Fruit fly (Drosophila melanogaster) whole organism, prepupa: ENCODE measurements around the gene CG46320.

ENCODE experiments used
- Blimp-1 ChIP-seq: fragments of 200-800 bp; sonication (Bioruptor generic); optimal IDR thresholded peaks from 3 replicates; lab custom pipeline; 2017; ENCODE audit warnings: missing biosample characterization, missing genetic modification characterization, mild to moderate bottlenecking, moderate library complexity, missing genetic modification reagents
- CG10669 ChIP-seq: fragments of 200-800 bp; sonication (Bioruptor generic); optimal IDR thresholded peaks from 3 replicates; lab custom pipeline; 2018; ENCODE audit warnings: missing biosample characterization, mild to moderate bottlenecking, missing genetic modification characterization, moderate library complexity
- CG11902 ChIP-seq: fragments of 200-800 bp; sonication (Bioruptor generic); optimal IDR thresholded peaks from 3 replicates; lab custom pipeline; 2016; ENCODE audit warnings: missing biosample characterization, missing genetic modification characterization
- CG15336 ChIP-seq: fragments of 200-800 bp; sonication (Bioruptor generic); IDR thresholded peaks from 2 replicates; pipeline ENCODE4 v1.3.6; 2022; ENCODE audit warnings: missing biosample characterization, missing genetic modification characterization
- CG1621 ChIP-seq: fragments of 200-800 bp; sonication (Bioruptor generic); optimal IDR thresholded peaks from 3 replicates; lab custom pipeline; 2018; ENCODE audit warnings: missing biosample characterization, mild to moderate bottlenecking, missing genetic modification characterization
- CG16779 ChIP-seq: fragments of 200-800 bp; sonication (Bioruptor generic); optimal IDR thresholded peaks from 3 replicates; lab custom pipeline; 2017; ENCODE audit warnings: missing biosample characterization, mild to moderate bottlenecking, missing genetic modification characterization
- CG3032 ChIP-seq: fragments of 200-800 bp; optimal IDR thresholded peaks from 2 replicates; lab custom pipeline; 2019; ENCODE audit warnings: missing biosample characterization, mild to moderate bottlenecking, missing genetic modification characterization, moderate library complexity
- CG31627 ChIP-seq: fragments of 200-800 bp; sonication (Bioruptor generic); optimal IDR thresholded peaks from 3 replicates; lab custom pipeline; 2016; ENCODE audit warnings: missing biosample characterization, missing genetic modification characterization
- CG6276 ChIP-seq: fragments of 200-800 bp; sonication (Bioruptor generic); optimal IDR thresholded peaks from 2 replicates; lab custom pipeline; 2017; ENCODE audit warnings: missing biosample characterization, mild to moderate bottlenecking, missing genetic modification characterization
- CG6808 ChIP-seq: fragments of 200-800 bp; sonication (Bioruptor generic); optimal IDR thresholded peaks from 3 replicates; lab custom pipeline; 2017; ENCODE audit warnings: missing biosample characterization, missing genetic modification characterization, mild to moderate bottlenecking, moderate library complexity, missing genetic modification reagents
- CG6854 ChIP-seq: fragments of 200-800 bp; sonication (Bioruptor generic); optimal IDR thresholded peaks from 2 replicates; lab custom pipeline; 2017; ENCODE audit warnings: missing biosample characterization, mild to moderate bottlenecking, missing genetic modification characterization
- CG7368 ChIP-seq: fragments of 200-800 bp; sonication (Bioruptor generic); optimal IDR thresholded peaks from 3 replicates; lab custom pipeline; 2016; ENCODE audit warnings: missing biosample characterization, missing genetic modification characterization
- CG8119 ChIP-seq: fragments of 200-800 bp; sonication (Bioruptor generic); IDR thresholded peaks from 3 replicates; pipeline ENCODE4 v1.3.6; 2022; ENCODE audit warnings: missing biosample characterization, missing genetic modification characterization
- Eip78C ChIP-seq: fragments of 200-800 bp; sonication (Bioruptor generic); peaks from one replicate; lab custom pipeline; 2016; ENCODE audit warnings: missing biosample characterization, missing genetic modification characterization
- Ets21C ChIP-seq: fragments of 200-800 bp; sonication (Bioruptor generic); optimal IDR thresholded peaks from 3 replicates; lab custom pipeline; 2016; ENCODE audit warnings: missing biosample characterization, missing genetic modification characterization
- Gug ChIP-seq: fragments of 200-800 bp; sonication (Bioruptor generic); IDR thresholded peaks from 2 replicates; pipeline ENCODE4 v1.3.6; 2022; ENCODE audit warnings: missing biosample characterization, missing genetic modification characterization
- Hr38 ChIP-seq: sonication (Bioruptor generic); optimal IDR thresholded peaks from 2 replicates; lab custom pipeline; 2016; ENCODE audit warnings: missing biosample characterization, missing genetic modification characterization
- Hr39 ChIP-seq: fragments of 200-800 bp; sonication (Bioruptor generic); optimal IDR thresholded peaks from 2 replicates; lab custom pipeline; 2016; ENCODE audit warnings: missing biosample characterization, missing genetic modification characterization
- Lpt ChIP-seq: fragments of 200-800 bp; sonication (Bioruptor generic); optimal IDR thresholded peaks from 3 replicates; lab custom pipeline; 2016; ENCODE audit warnings: missing biosample characterization, missing genetic modification characterization
- Met ChIP-seq: fragments of 200-800 bp; sonication (Bioruptor generic); optimal IDR thresholded peaks from 3 replicates; lab custom pipeline; 2016; ENCODE audit warnings: missing biosample characterization, missing genetic modification characterization
- OdsH ChIP-seq: fragments of 200-800 bp; sonication (Bioruptor generic); optimal IDR thresholded peaks from 3 replicates; lab custom pipeline; 2016; ENCODE audit warnings: missing biosample characterization, missing genetic modification characterization
- Sox14 ChIP-seq: fragments of 200-800 bp; sonication (Bioruptor generic); optimal IDR thresholded peaks from 3 replicates; lab custom pipeline; 2016; ENCODE audit warnings: missing biosample characterization, missing genetic modification characterization
- acj6 ChIP-seq: fragments of 200-800 bp; sonication (Bioruptor generic); optimal IDR thresholded peaks from 3 replicates; lab custom pipeline; 2016; ENCODE audit warnings: missing biosample characterization, missing genetic modification characterization
- eg ChIP-seq: fragments of 200-800 bp; sonication (Bioruptor generic); IDR thresholded peaks from 3 replicates; pipeline ENCODE4 v1.3.6; 2022; ENCODE audit warnings: missing biosample characterization, missing genetic modification characterization
- fd85E ChIP-seq: fragments of 200-800 bp; sonication (Bioruptor generic); optimal IDR thresholded peaks from 3 replicates; lab custom pipeline; 2016; ENCODE audit warnings: missing biosample characterization, missing genetic modification characterization
- fkh ChIP-seq: fragments of 200-800 bp; sonication (Bioruptor generic); optimal IDR thresholded peaks from 3 replicates; lab custom pipeline; 2017; ENCODE audit warnings: missing biosample characterization, mild to moderate bottlenecking, missing genetic modification characterization, moderate library complexity
- lz ChIP-seq: fragments of 200-800 bp; sonication (Bioruptor generic); optimal IDR thresholded peaks from 3 replicates; lab custom pipeline; 2016; ENCODE audit warnings: missing biosample characterization, missing genetic modification characterization
- net ChIP-seq: fragments of 200-800 bp; sonication (Bioruptor generic); optimal IDR thresholded peaks from 3 replicates; lab custom pipeline; 2016; ENCODE audit warnings: missing biosample characterization, missing genetic modification characterization
- salr ChIP-seq, 2 experiments: fragments of 200-800 bp; sonication (Bioruptor generic); optimal IDR thresholded peaks; 3 replicates each; lab custom pipeline; 2016 to 2018; ENCODE audit warnings: missing biosample characterization in 2 of 2, missing genetic modification characterization in 2 of 2, mild to moderate bottlenecking in 1 of 2
- ss ChIP-seq, 2 experiments: fragments of 200-800 bp; sonication (Bioruptor generic); optimal IDR thresholded peaks; 2 replicates in 1 of 2; 3 replicates in 1 of 2; lab custom pipeline; 2017 to 2018; ENCODE audit warnings: mild to moderate bottlenecking in 2 of 2, missing biosample characterization in 2 of 2, missing genetic modification characterization in 2 of 2, moderate library complexity in 1 of 2
- vri ChIP-seq: fragments of 200-800 bp; sonication (Bioruptor generic); optimal IDR thresholded peaks from 3 replicates; lab custom pipeline; 2016; ENCODE audit warnings: missing biosample characterization, mild to moderate bottlenecking, missing genetic modification characterization

Gene CG46320

dm6 chr3L:5751740-5752579, 88.0 kb downstream of the CG46320 start, which contains the start of gene DnaJ-1 (continued):
- TF ChIP-seq CG6276 (GFP tag; lab: Kevin White, UChicago), result no peak
- no peak for TF ChIP-seq net
- TF ChIP-seq CG7368, result no peak
- no peak for TF ChIP-seq Met (GFP tag; lab: Kevin White, UChicago)
- no peak for TF ChIP-seq fd85E
- TF ChIP-seq acj6 (GFP tag; lab: Kevin White, UChicago), result no peak
- TF ChIP-seq fkh (GFP tag; lab: Kevin White, UChicago), result peak; percentile 31
- TF ChIP-seq CG8119 (GFP tag; lab: Robert Waterston, UW), result no peak
- TF ChIP-seq salr (GFP tag; optimal IDR thresholded peaks at IDR 0.05; lab: Kevin White, UChicago), result no peak

dm6 chr3L:5752903-5753604, 89.1 kb downstream of the CG46320 start, which contains the start of gene Usp47:
Gene Usp47, plus strand, starts transcription at chr3L:5752973.
- peak; percentile 27 for TF ChIP-seq net
- no peak for TF ChIP-seq CG10669 (GFP tag; lab: Kevin White, UChicago)
- peak; percentile 14 for TF ChIP-seq CG6854
- TF ChIP-seq Hr39 (GFP tag; lab: Kevin White, UChicago), result no peak
- TF ChIP-seq ss (GFP tag; optimal IDR thresholded peaks at IDR 0.05; lab: Kevin White, UChicago), result peak; percentile 43 to 53
- no peak for TF ChIP-seq lz (GFP tag; lab: Kevin White, UChicago)
- TF ChIP-seq CG15336 (GFP tag; lab: Robert Waterston, UW), result no peak
- no peak for TF ChIP-seq Blimp-1 (GFP tag; lab: Kevin White, UChicago)
- 0 out of 3 replicates have a peak, but pooled peaks have one; percentile 38 for TF ChIP-seq CG8119 (GFP tag; lab: Robert Waterston, UW)
- peak; percentile 54 for TF ChIP-seq Eip78C (GFP tag; lab: Kevin White, UChicago)
- TF ChIP-seq CG6808 (GFP tag; lab: Kevin White, UChicago), result peak; percentile 38
- no peak for TF ChIP-seq CG7368
- peak; percentile 51 for TF ChIP-seq vri (GFP tag; lab: Kevin White, UChicago)
- TF ChIP-seq CG1621 (tag; lab: Kevin White, UChicago), result peak; percentile 33
- no peak for TF ChIP-seq Hr38 (GFP tag; lab: Kevin White, UChicago)
- peak; percentile 26 for TF ChIP-seq Sox14

dm6 chr3L:5753605-5754365, 89.9 kb downstream of the CG46320 start:
- TF ChIP-seq vri (GFP tag; lab: Kevin White, UChicago), result peak; percentile 94
- peak; percentile 23; the same call in 1 of the 3 replicates for TF ChIP-seq eg (GFP tag; lab: Robert Waterston, UW)
- no peak for TF ChIP-seq CG16779
- TF ChIP-seq Lpt (GFP tag; lab: Kevin White, UChicago), result peak; percentile 3
- no peak for TF ChIP-seq Met (GFP tag; lab: Kevin White, UChicago)
- TF ChIP-seq Sox14, result no peak
- TF ChIP-seq Gug (GFP tag; lab: Robert Waterston, UW), result 0 out of 2 replicates have a peak, but pooled peaks have one; percentile 7
- TF ChIP-seq Eip78C (GFP tag; lab: Kevin White, UChicago), result peak; percentile 43
- TF ChIP-seq CG3032 (tag; lab: Kevin White, UChicago), result no peak
- no peak for TF ChIP-seq OdsH (GFP tag; lab: Kevin White, UChicago)

dm6 chr3L:5764922-5765843, 101.3 kb downstream of the CG46320 start, which contains the start of gene CG10576:
Gene CG10576, minus strand, starts transcription at chr3L:5765702.
- TF ChIP-seq eg (GFP tag; lab: Robert Waterston, UW) (no peak), vri (GFP tag; lab: Kevin White, UChicago) (no peak), Eip78C (GFP tag; lab: Kevin White, UChicago) (no peak), CG6276 (GFP tag; lab: Kevin White, UChicago) (no peak), Blimp-1 (GFP tag; lab: Kevin White, UChicago) (no peak), Sox14 (no peak), CG11902 (GFP tag; lab: Kevin White, UChicago) (no peak), CG31627 (GFP tag; lab: Kevin White, UChicago) (no peak), CG1621 (tag; lab: Kevin White, UChicago) (no peak), Ets21C (GFP tag; lab: Kevin White, UChicago) (no peak)
- TF ChIP-seq, all 60 proteins: peak for 0
